Worm (Caenorhabditis elegans) whole organism, midembryonic: ENCODE data around the gene C03B1.5.

Source experiments
- T22C8.4 ChIP-seq: fragments of 200-800 bp; sonication (Bioruptor generic); IDR thresholded peaks from 2 replicates; pipeline ENCODE4 v1.3.6; 2022; ENCODE audit warnings: missing genetic modification characterization, missing compliant biosample characterization
- cog-1 ChIP-seq: sonication (generic microtip); optimal IDR thresholded peaks from 2 replicates; lab custom pipeline; 2016; ENCODE audit warnings: missing genetic modification characterization, missing compliant biosample characterization
- flt-1 ChIP-seq: fragments of 200-800 bp; sonication (Bioruptor generic); IDR thresholded peaks from 2 replicates; pipeline ENCODE4 v1.3.6; 2022; ENCODE audit warnings: missing genetic modification characterization, missing compliant biosample characterization
- med-1 ChIP-seq: sonication (generic microtip); optimal IDR thresholded peaks from 2 replicates; lab custom pipeline; 2017; ENCODE audit warnings: missing genetic modification characterization, mild to moderate bottlenecking, missing compliant biosample characterization, antibody characterized with exemption, missing genetic modification reagents; ENCODE audit not compliant: insufficient read depth
- ref-1 ChIP-seq: fragments of 200-800 bp; sonication (Bioruptor generic); conservative IDR thresholded peaks from 2 replicates; pipeline ENCODE4 v1.3.6; 2022; ENCODE audit warnings: missing genetic modification reagents, missing genetic modification characterization, missing compliant biosample characterization

DNA sequence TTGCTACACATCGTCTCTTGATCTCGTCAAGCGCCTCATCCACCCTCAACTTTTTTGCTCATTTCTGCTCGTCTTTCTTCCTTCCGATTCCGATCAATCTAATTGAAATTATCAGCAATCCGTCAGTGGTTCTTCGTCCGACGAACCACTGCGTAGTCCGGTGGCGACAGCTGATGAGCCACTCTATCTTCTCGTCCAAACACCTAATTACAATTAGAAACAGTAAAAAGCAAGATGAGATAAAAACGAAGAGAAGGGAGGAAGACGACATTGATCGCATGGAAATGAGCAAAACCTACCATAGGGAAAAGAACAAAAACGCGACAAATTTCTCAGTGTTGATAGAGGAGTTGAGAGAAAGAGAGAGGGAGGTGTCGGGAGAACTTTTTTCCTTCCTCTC lies 44.1 kb downstream of the C03B1.5 start:
- TF ChIP-seq T22C8.4, result no peak
- TF ChIP-seq cog-1 (tag; lab: Kevin White, UChicago), result no peak
- TF ChIP-seq med-1 (GFP tag; lab: Kevin White, UChicago), result no peak
- TF ChIP-seq ref-1 (GFP tag; lab: Robert Waterston, UW), result no peak
- no peak for TF ChIP-seq flt-1 (GFP tag; lab: Robert Waterston, UW)
